Worm (Caenorhabditis elegans): ENCODE data around the gene C15B12.3.

C15B12.3 gene

ce11 chrX:6433688-6434087, 33.7 kb downstream of the C15B12.3 start, which contains the start of gene K10C2.2:
Gene K10C2.2 (minus strand): TSS chrX:6433788.
- TF ChIP-seq lin-15B (tag; optimal IDR thresholded peaks at IDR 0.05) (no peak), fkh-2 (tag; optimal IDR thresholded peaks at IDR 0.05) (no peak), ZK546.5 (tag; optimal IDR thresholded peaks at IDR 0.05) (no peak), nhr-23 (tag; optimal IDR thresholded peaks at IDR 0.05) (no peak), sea-2 (GFP tag; optimal IDR thresholded peaks at IDR 0.05) (no peak)

- TF ChIP-seq daf-12 (tag; optimal IDR thresholded peaks at IDR 0.05) (no peak), elt-1 (tag; optimal IDR thresholded peaks at IDR 0.05) (no peak), fkh-10 (GFP tag; optimal IDR thresholded peaks at IDR 0.05) (no peak), nhr-43 (tag; optimal IDR thresholded peaks at IDR 0.05; ENCODE audit: poor library complexity, severe bottlenecking) (no peak), mml-1 (tag; optimal IDR thresholded peaks at IDR 0.05) (no peak), nhr-76 (tag; optimal IDR thresholded peaks at IDR 0.05) (no peak), elt-2 (tag; optimal IDR thresholded peaks at IDR 0.05) (peak; percentile 4)
Observed at ce11 chrX:6430510-6430909, 36.9 kb downstream of the C15B12.3 start, which contains the start of gene ctsa-2. Gene ctsa-2 (minus strand): TSS chrX:6430610.

- peak; percentile 85 for TF ChIP-seq elt-2 (tag; optimal IDR thresholded peaks at IDR 0.05)
- TF ChIP-seq fkh-2 (tag; optimal IDR thresholded peaks at IDR 0.05): no peak
- TF ChIP-seq pqm-1 (tag; optimal IDR thresholded peaks at IDR 0.05): peak; percentile 84
Observed at ce11 chrX:6429552-6429951, 37.8 kb downstream of the C15B12.3 start.

ce11 chrX:6427147-6427546, 40.2 kb downstream of the C15B12.3 start:
- TF ChIP-seq ceh-82 (tag; optimal IDR thresholded peaks at IDR 0.05): no peak
- TF ChIP-seq nhr-237 (tag; optimal IDR thresholded peaks at IDR 0.05): no peak
- TF ChIP-seq skn-1 (tag; optimal IDR thresholded peaks at IDR 0.05): peak; percentile 36
- no peak for TF ChIP-seq tbx-2 (tag; optimal IDR thresholded peaks at IDR 0.05)
- TF ChIP-seq ceh-16 (tag; optimal IDR thresholded peaks at IDR 0.05): no peak
- no peak for TF ChIP-seq elt-1 (tag; optimal IDR thresholded peaks at IDR 0.05)
- TF ChIP-seq pqm-1 (tag; optimal IDR thresholded peaks at IDR 0.05): peak; percentile 97
- TF ChIP-seq elt-2 (tag; optimal IDR thresholded peaks at IDR 0.05): peak; percentile 95
- no peak for TF ChIP-seq ceh-28 (tag; optimal IDR thresholded peaks at IDR 0.05)
- TF ChIP-seq mml-1 (tag; optimal IDR thresholded peaks at IDR 0.05): no peak

- TF ChIP-seq zag-1 (tag; optimal IDR thresholded peaks at IDR 0.05) (no peak), mml-1 (tag; optimal IDR thresholded peaks at IDR 0.05) (no peak), R02D3.7 (tag; optimal IDR thresholded peaks at IDR 0.05) (no peak), egl-27 (tag; optimal IDR thresholded peaks at IDR 0.05) (no peak)
Observed at ce11 chrX:6420681-6421080, 46.7 kb downstream of the C15B12.3 start, which contains the start of gene K10C2.12. Gene K10C2.12 (minus strand): TSS chrX:6420781.

- TF ChIP-seq nhr-76 (tag; optimal IDR thresholded peaks at IDR 0.05) (no peak), snpc-4 (tag; optimal IDR thresholded peaks at IDR 0.05) (no peak), ceh-82 (tag; optimal IDR thresholded peaks at IDR 0.05) (no peak), ztf-4 (tag; optimal IDR thresholded peaks at IDR 0.05) (no peak), fkh-2 (tag; optimal IDR thresholded peaks at IDR 0.05) (no peak), zag-1 (tag; optimal IDR thresholded peaks at IDR 0.05) (no peak), unc-62 (GFP tag; optimal IDR thresholded peaks at IDR 0.05) (no peak), nhr-11 (tag; optimal IDR thresholded peaks at IDR 0.05) (no peak)
Observed at ce11 chrX:6419113-6419512, 48.2 kb downstream of the C15B12.3 start.

Data from whole organism, L3 larva.